Fruit fly (Drosophila melanogaster) whole organism, adult: ENCODE measurements around the gene fit.

Source experiments
- CG11617 ChIP-seq: fragments of 200-800 bp; sonication (Bioruptor generic); optimal IDR thresholded peaks from 2 replicates; lab custom pipeline; 2017; ENCODE audit warnings: mild to moderate bottlenecking, missing biosample characterization, missing genetic modification reagents, missing genetic modification characterization
- CG12768 ChIP-seq: fragments of 200-800 bp; sonication (Bioruptor generic); optimal IDR thresholded peaks from 2 replicates; lab custom pipeline; 2017; ENCODE audit warnings: missing biosample characterization, missing genetic modification characterization, mild to moderate bottlenecking, moderate library complexity, missing genetic modification reagents
- CG14711 ChIP-seq: fragments of 200-800 bp; sonication (Bioruptor generic); optimal IDR thresholded peaks from 2 replicates; lab custom pipeline; 2018; ENCODE audit warnings: missing biosample characterization, mild to moderate bottlenecking, missing genetic modification characterization, moderate library complexity
- CG1620 ChIP-seq: fragments of 200-800 bp; sonication (Bioruptor generic); optimal IDR thresholded peaks from 2 replicates; lab custom pipeline; 2016; ENCODE audit warnings: missing biosample characterization, missing genetic modification characterization
- CG33017 ChIP-seq: fragments of 200-800 bp; sonication (Bioruptor generic); optimal IDR thresholded peaks from 2 replicates; lab custom pipeline; 2018; ENCODE audit warnings: missing biosample characterization, mild to moderate bottlenecking, missing genetic modification characterization, moderate library complexity
- CG5204 ChIP-seq: fragments of 200-800 bp; sonication (Bioruptor generic); optimal IDR thresholded peaks from 2 replicates; lab custom pipeline; 2016; ENCODE audit warnings: missing biosample characterization, missing genetic modification characterization
- CG7045 ChIP-seq: fragments of 200-800 bp; sonication (Bioruptor generic); optimal IDR thresholded peaks from 2 replicates; lab custom pipeline; 2017; ENCODE audit warnings: missing biosample characterization, mild to moderate bottlenecking, missing genetic modification characterization
- CG7101 ChIP-seq: fragments of 200-800 bp; sonication (Bioruptor generic); optimal IDR thresholded peaks from 2 replicates; lab custom pipeline; 2018; ENCODE audit warnings: missing biosample characterization, mild to moderate bottlenecking, missing genetic modification characterization, moderate library complexity
- Clk ChIP-seq: fragments of 200-800 bp; sonication (Bioruptor generic); optimal IDR thresholded peaks from 2 replicates; lab custom pipeline; 2017; ENCODE audit warnings: missing biosample characterization, missing genetic modification characterization
- Crg-1 ChIP-seq: fragments of 200-800 bp; sonication (Bioruptor generic); optimal IDR thresholded peaks from 2 replicates; lab custom pipeline; 2016; ENCODE audit warnings: missing biosample characterization, missing genetic modification characterization
- Hr96 ChIP-seq: fragments of 200-800 bp; sonication (Bioruptor generic); optimal IDR thresholded peaks from 2 replicates; lab custom pipeline; 2016; ENCODE audit warnings: missing biosample characterization, missing genetic modification characterization
- Mnt ChIP-seq: fragments of 200-800 bp; sonication (Bioruptor generic); optimal IDR thresholded peaks from 2 replicates; lab custom pipeline; 2016; ENCODE audit warnings: missing biosample characterization, mild to moderate bottlenecking, missing genetic modification characterization
- bab1 ChIP-seq: fragments of 200-800 bp; sonication (Bioruptor generic); optimal IDR thresholded peaks from 3 replicates; lab custom pipeline; 2019; ENCODE audit warnings: missing biosample characterization, mild to moderate bottlenecking, missing genetic modification characterization, moderate library complexity
- cic ChIP-seq: fragments of 200-800 bp; sonication (Bioruptor generic); optimal IDR thresholded peaks from 2 replicates; lab custom pipeline; 2017; ENCODE audit warnings: missing biosample characterization, mild to moderate bottlenecking, missing genetic modification characterization, moderate library complexity
- cnc ChIP-seq, 2 experiments: fragments of >200 bp; optimal IDR thresholded peaks; 2 replicates each; lab custom pipeline; 2017
- kay ChIP-seq: fragments of 200-800 bp; sonication (Bioruptor generic); peaks from one replicate; lab custom pipeline; 2016; ENCODE audit warnings: missing biosample characterization, missing genetic modification characterization, borderline replicate concordance
- ovo ChIP-seq: fragments of 200-800 bp; sonication (Bioruptor generic); optimal IDR thresholded peaks from 2 replicates; lab custom pipeline; 2016; ENCODE audit warnings: missing biosample characterization, missing genetic modification characterization
- pad ChIP-seq: fragments of 200-800 bp; sonication (Bioruptor generic); optimal IDR thresholded peaks from 3 replicates; lab custom pipeline; 2017; ENCODE audit warnings: missing biosample characterization, missing genetic modification characterization, mild to moderate bottlenecking, moderate library complexity, missing genetic modification reagents
- tj ChIP-seq: fragments of 200-800 bp; sonication (Bioruptor generic); optimal IDR thresholded peaks from 3 replicates; lab custom pipeline; 2017; ENCODE audit warnings: missing biosample characterization, mild to moderate bottlenecking, missing genetic modification characterization, moderate library complexity
- toe ChIP-seq: fragments of 200-800 bp; sonication (Bioruptor generic); optimal IDR thresholded peaks from 2 replicates; lab custom pipeline; 2016; ENCODE audit warnings: missing biosample characterization, missing genetic modification characterization

The fit gene

DNA sequence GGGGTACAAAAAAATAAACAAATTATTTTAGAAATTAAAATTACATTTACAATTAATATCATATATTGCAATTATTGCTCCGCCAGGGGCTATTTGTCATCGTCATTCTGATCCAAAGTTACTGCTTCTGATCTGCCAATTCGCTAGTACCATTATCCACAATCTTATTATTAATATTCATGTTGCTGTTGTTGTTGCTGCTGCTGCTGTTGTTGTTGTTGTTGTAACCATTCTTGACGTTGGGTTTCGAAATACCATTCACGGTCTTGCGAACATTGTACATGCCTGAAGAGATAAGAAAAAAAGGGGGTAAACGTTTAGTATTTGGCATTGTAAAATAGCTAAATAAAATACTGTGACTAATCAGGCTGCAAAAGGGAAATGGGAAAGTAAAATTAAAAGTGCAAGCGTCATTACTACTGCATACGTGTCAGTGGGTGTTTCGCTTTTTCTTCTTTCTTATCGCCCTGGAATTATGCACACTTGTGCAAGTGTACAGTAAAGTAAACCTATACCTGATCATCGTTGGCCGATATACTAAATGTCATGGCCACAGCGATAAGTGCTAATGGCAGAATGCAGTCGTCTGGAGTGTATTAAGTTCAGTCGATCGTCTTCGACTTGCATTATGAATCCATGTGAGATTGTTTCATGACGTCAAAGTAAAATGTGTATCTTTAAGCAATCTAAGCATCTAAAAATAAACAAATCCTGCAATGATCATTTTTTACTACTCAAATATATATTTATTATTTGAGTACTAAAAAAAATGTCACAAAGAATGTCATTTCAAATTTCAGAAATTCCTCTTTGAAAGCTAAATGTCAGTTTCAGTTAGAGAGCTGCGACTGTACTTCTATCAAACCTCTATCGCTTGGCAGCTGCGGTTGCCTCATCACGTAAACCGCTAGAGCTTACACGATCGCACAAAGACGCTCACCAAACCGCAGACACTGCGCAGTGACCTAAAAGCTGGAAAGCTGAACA lies 32.4 kb downstream of the fit start:
- TF ChIP-seq CG7045 (GFP tag; lab: Kevin White, UChicago) = no peak
- TF ChIP-seq CG12768 (GFP tag; lab: Kevin White, UChicago) = peak; percentile 28
- TF ChIP-seq bab1 (GFP tag; lab: Kevin White, UChicago) = peak; percentile 27
- no peak for TF ChIP-seq CG7101 (tag; lab: Kevin White, UChicago)
- TF ChIP-seq kay = peak; percentile 86
- TF ChIP-seq Clk = no peak
- TF ChIP-seq pad (GFP tag; lab: Kevin White, UChicago) = no peak
- TF ChIP-seq Mnt (GFP tag; lab: Kevin White, UChicago) = peak; percentile 3
- TF ChIP-seq Crg-1 = no peak
- peak; percentile 69 for TF ChIP-seq tj (GFP tag; lab: Kevin White, UChicago)
- TF ChIP-seq CG1620 = no peak
- TF ChIP-seq cnc (optimal IDR thresholded peaks at IDR 0.05; lab: Kevin White, UChicago) = no peak
- TF ChIP-seq toe (GFP tag; lab: Kevin White, UChicago) = peak; percentile 7
- TF ChIP-seq CG5204 (GFP tag; lab: Kevin White, UChicago) = peak; percentile 32
- TF ChIP-seq CG11617 = no peak
- TF ChIP-seq Hr96 (GFP tag; lab: Kevin White, UChicago) = peak; percentile 6
- TF ChIP-seq cic (GFP tag; lab: Kevin White, UChicago) = peak; percentile 69
- TF ChIP-seq ovo = no peak
- TF ChIP-seq CG33017 (tag; lab: Kevin White, UChicago) = peak; percentile 32
- no peak for TF ChIP-seq CG14711

DNA sequence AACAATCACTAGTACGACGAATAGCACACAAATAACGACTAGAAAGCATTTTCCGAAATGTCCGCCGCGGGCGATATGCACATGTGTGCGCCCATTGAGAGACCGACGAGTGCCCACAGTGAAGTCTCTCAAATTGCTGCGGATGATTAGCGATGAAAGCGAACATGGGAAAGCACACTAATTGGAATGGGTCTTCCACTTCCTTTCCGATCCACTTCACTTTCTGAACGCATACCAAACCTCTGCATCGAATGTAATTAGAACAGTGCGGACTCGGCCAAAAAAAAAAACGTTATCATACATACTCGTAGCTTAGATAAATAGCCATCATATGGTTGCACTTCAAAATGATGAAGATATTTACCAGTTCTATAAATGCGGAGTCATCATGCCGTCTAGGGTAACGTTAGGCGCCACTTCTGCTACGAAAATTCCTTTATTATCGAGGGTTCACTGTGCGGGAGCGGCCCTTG lies 34.2 kb downstream of the fit start:
- TF ChIP-seq pad (GFP tag; lab: Kevin White, UChicago) (peak; percentile 16), cnc (optimal IDR thresholded peaks at IDR 0.05; lab: Kevin White, UChicago) (peak; percentile 44 to 49), ovo (no peak), tj (GFP tag; lab: Kevin White, UChicago) (peak; percentile 32), CG5204 (GFP tag; lab: Kevin White, UChicago) (peak; percentile 61), Clk (no peak), CG33017 (tag; lab: Kevin White, UChicago) (no peak), kay (no peak), bab1 (GFP tag; lab: Kevin White, UChicago) (no peak), CG7101 (tag; lab: Kevin White, UChicago) (peak; percentile 23), Mnt (GFP tag; lab: Kevin White, UChicago) (no peak), cic (GFP tag; lab: Kevin White, UChicago) (peak; percentile 60), CG1620 (no peak), Hr96 (GFP tag; lab: Kevin White, UChicago) (peak; percentile 38), CG14711 (no peak), Crg-1 (no peak), CG7045 (GFP tag; lab: Kevin White, UChicago) (peak; percentile 23), CG11617 (peak; percentile 54), toe (GFP tag; lab: Kevin White, UChicago) (no peak), CG12768 (GFP tag; lab: Kevin White, UChicago) (no peak)

DNA sequence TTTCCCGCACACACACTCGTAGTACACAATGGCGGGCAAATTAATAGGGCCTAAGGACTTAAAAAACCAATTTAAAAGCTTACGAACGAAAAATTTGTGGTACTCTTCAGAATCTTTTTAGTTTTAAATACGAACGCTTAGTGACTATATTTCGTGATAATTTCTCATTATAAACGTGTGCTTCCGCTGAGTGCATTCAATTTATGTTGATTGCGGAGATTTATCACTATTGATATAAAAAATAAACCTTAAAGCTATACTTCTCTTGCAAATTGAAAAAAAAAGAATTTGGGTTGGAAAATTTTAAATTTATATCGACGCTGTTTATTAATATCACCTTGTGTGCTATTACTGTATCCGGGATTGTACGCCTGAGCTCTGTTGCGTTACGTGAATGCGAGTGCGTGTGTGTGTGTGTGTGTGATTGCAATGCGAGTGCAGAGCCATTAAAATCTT lies 35.2 kb downstream of the fit start:
- peak; percentile 84 for TF ChIP-seq CG7101 (tag; lab: Kevin White, UChicago)
- TF ChIP-seq CG7045 (GFP tag; lab: Kevin White, UChicago) = peak; percentile 95
- peak; percentile 91 for TF ChIP-seq kay
- TF ChIP-seq Hr96 (GFP tag; lab: Kevin White, UChicago) = peak; percentile 92
- TF ChIP-seq Clk = peak; percentile 82
- TF ChIP-seq Mnt (GFP tag; lab: Kevin White, UChicago) = peak; percentile 58
- peak; percentile 76 for TF ChIP-seq tj (GFP tag; lab: Kevin White, UChicago)
- peak; percentile 91 for TF ChIP-seq CG5204 (GFP tag; lab: Kevin White, UChicago)
- peak; percentile 91 for TF ChIP-seq CG33017 (tag; lab: Kevin White, UChicago)
- peak; percentile 89 for TF ChIP-seq CG12768 (GFP tag; lab: Kevin White, UChicago)
- TF ChIP-seq Crg-1 = peak; percentile 77
- peak; percentile 77 for TF ChIP-seq CG1620
- TF ChIP-seq CG11617 = peak; percentile 95
- peak; percentile 86 for TF ChIP-seq pad (GFP tag; lab: Kevin White, UChicago)
- TF ChIP-seq ovo = peak; percentile 21
- peak; percentile 96 for TF ChIP-seq bab1 (GFP tag; lab: Kevin White, UChicago)
- peak; percentile 45 for TF ChIP-seq cic (GFP tag; lab: Kevin White, UChicago)
- peak; percentile 95 for TF ChIP-seq toe (GFP tag; lab: Kevin White, UChicago)
- TF ChIP-seq cnc (optimal IDR thresholded peaks at IDR 0.05; lab: Kevin White, UChicago) = no peak
- peak; percentile 72 for TF ChIP-seq CG14711

DNA sequence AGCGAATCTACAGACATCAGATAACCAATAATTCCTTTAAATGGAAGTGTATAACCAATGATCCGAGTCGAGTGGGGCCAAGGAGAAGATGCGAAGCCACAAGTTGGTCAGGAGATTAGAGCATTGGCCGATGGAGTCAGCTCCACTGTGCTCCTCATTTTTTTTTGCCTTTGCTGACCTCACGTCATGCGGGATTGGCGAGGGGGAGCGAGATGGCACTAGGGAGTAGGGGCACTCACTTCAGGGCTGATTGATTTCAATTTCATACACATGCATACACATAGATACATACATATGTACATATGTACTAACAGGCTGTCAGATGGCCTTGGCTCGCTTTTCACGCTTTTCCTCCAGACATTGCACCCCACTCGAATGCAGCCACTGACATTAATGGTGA lies 36.0 kb downstream of the fit start:
- TF ChIP-seq Mnt (GFP tag; lab: Kevin White, UChicago) (no peak), CG11617 (no peak), cic (GFP tag; lab: Kevin White, UChicago) (no peak), kay (no peak), CG14711 (no peak), CG33017 (tag; lab: Kevin White, UChicago) (no peak), CG5204 (GFP tag; lab: Kevin White, UChicago) (no peak), Hr96 (GFP tag; lab: Kevin White, UChicago) (no peak), CG7045 (GFP tag; lab: Kevin White, UChicago) (no peak), toe (GFP tag; lab: Kevin White, UChicago) (no peak), bab1 (GFP tag; lab: Kevin White, UChicago) (no peak)

DNA sequence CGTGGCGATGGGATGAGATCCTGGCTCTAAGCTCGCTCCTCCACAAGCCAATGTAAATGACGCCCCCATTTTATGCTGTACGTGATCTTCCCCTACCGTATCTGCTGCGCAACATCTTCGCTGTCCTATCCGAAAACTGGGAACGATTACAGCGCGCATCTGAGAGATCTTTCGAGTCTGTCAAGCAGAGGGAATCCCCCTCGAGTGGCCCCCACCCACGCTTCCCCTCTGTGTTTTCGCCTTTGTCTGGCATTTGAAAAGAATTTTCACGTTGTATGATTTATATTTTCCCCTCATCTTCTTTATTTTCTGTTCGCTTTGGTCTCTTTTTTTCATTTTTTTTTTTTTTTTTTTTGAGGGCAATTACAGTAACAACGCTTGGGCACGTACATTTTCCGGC lies 36.8 kb downstream of the fit start:
- TF ChIP-seq bab1 (GFP tag; lab: Kevin White, UChicago) = no peak
- TF ChIP-seq tj (GFP tag; lab: Kevin White, UChicago) = no peak
- TF ChIP-seq Mnt (GFP tag; lab: Kevin White, UChicago) = no peak
- no peak for TF ChIP-seq CG7045 (GFP tag; lab: Kevin White, UChicago)
- TF ChIP-seq CG1620 = no peak
- no peak for TF ChIP-seq pad (GFP tag; lab: Kevin White, UChicago)
- TF ChIP-seq CG7101 (tag; lab: Kevin White, UChicago) = no peak
- TF ChIP-seq Crg-1 = no peak
- no peak for TF ChIP-seq CG12768 (GFP tag; lab: Kevin White, UChicago)
